Fruit fly (Drosophila melanogaster): ENCODE measurements around the gene CG32576.
A peak's percentile ranks its signal among the peaks of the same experiment; 100 is the strongest.

The CG32576 gene

dm6 chrX:16308310-16308918, 20.1 kb upstream of the CG32576 start, which contains the start of gene Had1 (continued):
- TF ChIP-seq CG10267 (tag; optimal IDR thresholded peaks at IDR 0.05) (no peak), Pdp1 (GFP tag; optimal IDR thresholded peaks at IDR 0.05) (no peak), Trl (optimal IDR thresholded peaks at IDR 0.05) (no peak), Trl (GFP tag; optimal IDR thresholded peaks at IDR 0.05) (no peak), exex (tag; optimal IDR thresholded peaks at IDR 0.05) (peak; percentile 77), kni (GFP tag; optimal IDR thresholded peaks at IDR 0.05) (no peak), HmgD (GFP tag; optimal IDR thresholded peaks at IDR 0.05) (no peak), eyg (GFP tag; optimal IDR thresholded peaks at IDR 0.05) (no peak), Poxn (GFP tag; IDR thresholded peaks at IDR 0.05) (no peak), D19B (GFP tag; optimal IDR thresholded peaks at IDR 0.05) (no peak), row (GFP tag; IDR thresholded peaks at IDR 0.05) (peak; percentile 34; the same call in 2 of the 3 replicates), CG14710 (tag; optimal IDR thresholded peaks at IDR 0.05) (no peak), Opbp (GFP tag; IDR thresholded peaks at IDR 0.05; ENCODE audit: partially characterized antibody) (0 out of 3 replicates have a peak, but pooled peaks have one; percentile 5), MESR4 (GFP tag; optimal IDR thresholded peaks at IDR 0.05) (peak; percentile 3), CG16779 (GFP tag; IDR thresholded peaks at IDR 0.05) (no peak), luna (GFP tag; optimal IDR thresholded peaks at IDR 0.05) (no peak), sna (GFP tag; IDR thresholded peaks at IDR 0.05; ENCODE audit: partially characterized antibody) (no peak), HLH4C (GFP tag; IDR thresholded peaks at IDR 0.05; ENCODE audit: partially characterized antibody) (0 out of 3 replicates have a peak, but pooled peaks have one; percentile 34), Antp (GFP tag; optimal IDR thresholded peaks at IDR 0.05) (no peak), hth (optimal IDR thresholded peaks at IDR 0.05) (no peak), ro (GFP tag; IDR thresholded peaks at IDR 0.05) (no peak), pb (GFP tag; optimal IDR thresholded peaks at IDR 0.05) (no peak), sug (tag; optimal IDR thresholded peaks at IDR 0.05) (peak; percentile 85)

dm6 chrX:16303636-16304035, 15.3 kb upstream of the CG32576 start, which contains the start of gene CG3679:
TSS of gene CG3679 (plus strand) at chrX:16303870.
- TF ChIP-seq nerfin-2 (GFP tag; IDR thresholded peaks at IDR 0.05; ENCODE audit: partially characterized antibody) (peak; percentile 69), CG6791 (GFP tag; IDR thresholded peaks at IDR 0.05; ENCODE audit: partially characterized antibody) (peak; percentile 82), Dp (GFP tag; optimal IDR thresholded peaks at IDR 0.05) (peak; percentile 74), Xrp1 (GFP tag; IDR thresholded peaks at IDR 0.05) (0 out of 2 replicates have a peak, but pooled peaks have one; percentile 10), tna (GFP tag; IDR thresholded peaks at IDR 0.05; ENCODE audit: partially characterized antibody) (peak; percentile 61), cg (GFP tag; optimal IDR thresholded peaks at IDR 0.05) (peak; percentile 25), CG14860 (GFP tag; IDR thresholded peaks at IDR 0.05; ENCODE audit: partially characterized antibody) (peak; percentile 67), CG3995 (GFP tag; optimal IDR thresholded peaks at IDR 0.05) (peak; percentile 92), pros (GFP tag; optimal IDR thresholded peaks at IDR 0.05) (no peak), CG32772 (GFP tag; IDR thresholded peaks at IDR 0.05) (no peak), Scr (GFP tag; IDR thresholded peaks at IDR 0.05; ENCODE audit: partially characterized antibody) (peak; percentile 66), bbx (GFP tag; IDR thresholded peaks at IDR 0.05; ENCODE audit: partially characterized antibody) (peak; percentile 76), chinmo (GFP tag; IDR thresholded peaks at IDR 0.05; ENCODE audit: partially characterized antibody) (0 out of 4 replicates have a peak, but pooled peaks have one; percentile 39), CG4617 (GFP tag; optimal IDR thresholded peaks at IDR 0.05; ENCODE audit: borderline replicate concordance) (no peak), E2f2 (GFP tag; IDR thresholded peaks at IDR 0.05) (peak; percentile 83), ttk (GFP tag; IDR thresholded peaks at IDR 0.05) (no peak), CG17912 (GFP tag; optimal IDR thresholded peaks at IDR 0.05) (no peak), CG16813 (GFP tag; IDR thresholded peaks at IDR 0.05; ENCODE audit: partially characterized antibody) (peak; percentile 66), CG7357 (GFP tag; IDR thresholded peaks at IDR 0.05) (peak; percentile 87), CG8089 (GFP tag; optimal IDR thresholded peaks at IDR 0.05) (no peak), CG1024 (GFP tag; IDR thresholded peaks at IDR 0.05) (0 out of 2 replicates have a peak, but pooled peaks have one; percentile 31), Sry-δ (GFP tag; optimal IDR thresholded peaks at IDR 0.05) (peak; percentile 25), ssp (GFP tag; IDR thresholded peaks at IDR 0.05) (peak; percentile 95), hbn (GFP tag; IDR thresholded peaks at IDR 0.05; ENCODE audit: partially characterized antibody) (peak; percentile 58; the same call in 1 of the 2 replicates), CG30020 (tag; optimal IDR thresholded peaks at IDR 0.05) (peak; percentile 93), hb (GFP tag; IDR thresholded peaks at IDR 0.05; ENCODE audit: partially characterized antibody) (peak; percentile 55; the same call in 2 of the 3 replicates)
